Worm (Caenorhabditis elegans) whole organism, L3 larva: ENCODE results near the gene R11D1.4.

Source experiments
- ZK546.5 ChIP-seq: sonication (generic microtip); optimal IDR thresholded peaks from 2 replicates; lab custom pipeline; 2017; ENCODE audit warnings: missing biosample characterization, missing genetic modification characterization
- ceh-28 ChIP-seq: fragments of 150-350 bp; optimal IDR thresholded peaks from 2 replicates; lab custom pipeline; 2014; ENCODE audit warnings: missing biosample characterization, missing genetic modification reagents, missing genetic modification characterization
- ceh-9 ChIP-seq: sonication (generic microtip); optimal IDR thresholded peaks from 2 replicates; lab custom pipeline; 2018; ENCODE audit warnings: missing biosample characterization, missing genetic modification characterization
- elt-2 ChIP-seq: sonication (generic microtip); optimal IDR thresholded peaks from 2 replicates; lab custom pipeline; 2016; ENCODE audit warnings: missing genetic modification reagents, mild to moderate bottlenecking, missing genetic modification characterization, missing compliant biosample characterization
- elt-3 ChIP-seq, 3 experiments: fragments of 150-350 bp in 1 of 3; sonication (generic microtip) in 2 of 3; optimal IDR thresholded peaks; 2 replicates in 2 of 3; 4 replicates in 1 of 3; lab custom pipeline; 2014 to 2017; ENCODE audit warnings: missing biosample characterization in 3 of 3, missing genetic modification characterization in 3 of 3
- eor-1 ChIP-seq, 2 experiments: fragments of 150-350 bp; optimal IDR thresholded peaks; 2 replicates each; lab custom pipeline; 2014 to 2018; ENCODE audit warnings: missing biosample characterization in 2 of 2, missing genetic modification characterization in 2 of 2
- fkh-10 ChIP-seq: sonication (generic microtip); optimal IDR thresholded peaks from 2 replicates; lab custom pipeline; 2017; ENCODE audit warnings: missing biosample characterization, missing genetic modification reagents, missing genetic modification characterization
- fos-1 ChIP-seq: fragments of 150-350 bp; optimal IDR thresholded peaks from 2 replicates; lab custom pipeline; 2014; ENCODE audit warnings: missing biosample characterization, missing genetic modification characterization
- hmg-11 ChIP-seq: sonication (generic microtip); optimal IDR thresholded peaks from 2 replicates; lab custom pipeline; 2016; ENCODE audit warnings: missing genetic modification characterization, missing compliant biosample characterization
- jun-1 ChIP-seq: fragments of 150-350 bp; optimal IDR thresholded peaks from 2 replicates; lab custom pipeline; 2014; ENCODE audit warnings: missing biosample characterization, missing genetic modification reagents, missing genetic modification characterization
- lin-39 ChIP-seq: fragments of 150-350 bp; optimal IDR thresholded peaks from 2 replicates; lab custom pipeline; 2018; ENCODE audit warnings: missing biosample characterization, missing genetic modification reagents, missing genetic modification characterization
- lsy-12 ChIP-seq: sonication (generic microtip); optimal IDR thresholded peaks from 2 replicates; lab custom pipeline; 2016; ENCODE audit warnings: mild to moderate bottlenecking, missing genetic modification characterization, missing compliant biosample characterization
- mdl-1 ChIP-seq: fragments of 150-350 bp; optimal IDR thresholded peaks from 2 replicates; lab custom pipeline; 2014; ENCODE audit warnings: missing biosample characterization, missing genetic modification characterization
- nfya-1 ChIP-seq: sonication (generic microtip); optimal IDR thresholded peaks from 2 replicates; lab custom pipeline; 2017; ENCODE audit warnings: missing genetic modification characterization, mild to moderate bottlenecking, missing compliant biosample characterization, antibody characterized with exemption, moderate library complexity; ENCODE audit not compliant: insufficient read depth
- nhr-11 ChIP-seq: fragments of 150-350 bp; optimal IDR thresholded peaks from 2 replicates; lab custom pipeline; 2014; ENCODE audit warnings: missing biosample characterization, missing genetic modification characterization
- nhr-237 ChIP-seq: fragments of 150-350 bp; optimal IDR thresholded peaks from 2 replicates; lab custom pipeline; 2014; ENCODE audit warnings: missing biosample characterization, missing genetic modification characterization
- nhr-25 ChIP-seq: sonication (generic microtip); optimal IDR thresholded peaks from 2 replicates; lab custom pipeline; 2017; ENCODE audit warnings: missing biosample characterization, missing genetic modification characterization
- nhr-43 ChIP-seq: sonication (generic microtip); optimal IDR thresholded peaks from 2 replicates; lab custom pipeline; 2016; ENCODE audit warnings: mild to moderate bottlenecking, missing genetic modification characterization, missing compliant biosample characterization; ENCODE audit not compliant: poor library complexity, severe bottlenecking
- nhr-67 ChIP-seq: fragments of 150-350 bp; optimal IDR thresholded peaks from 2 replicates; lab custom pipeline; 2014; ENCODE audit warnings: missing biosample characterization, missing genetic modification characterization
- nhr-76 ChIP-seq: fragments of 150-350 bp; sonication (generic microtip); optimal IDR thresholded peaks from 5 replicates; lab custom pipeline; 2014; ENCODE audit warnings: missing biosample characterization, missing genetic modification characterization
- nhr-77 ChIP-seq: fragments of 150-350 bp; optimal IDR thresholded peaks from 2 replicates; lab custom pipeline; 2014; ENCODE audit warnings: missing biosample characterization, missing genetic modification characterization
- pha-4 ChIP-seq: fragments of 150-350 bp; optimal IDR thresholded peaks from 2 replicates; lab custom pipeline; 2014; ENCODE audit warnings: missing biosample characterization, missing genetic modification reagents, missing genetic modification characterization
- pqm-1 ChIP-seq: fragments of 150-350 bp; optimal IDR thresholded peaks from 2 replicates; lab custom pipeline; 2017; ENCODE audit warnings: missing biosample characterization, missing genetic modification characterization, inconsistent platforms
- sea-2 ChIP-seq: fragments of 150-350 bp; sonication (generic microtip); optimal IDR thresholded peaks from 4 replicates; lab custom pipeline; 2014; ENCODE audit warnings: missing biosample characterization, missing genetic modification reagents, missing genetic modification characterization
- skn-1 ChIP-seq: fragments of 150-350 bp; optimal IDR thresholded peaks from 2 replicates; lab custom pipeline; 2014; ENCODE audit warnings: missing biosample characterization, missing genetic modification characterization
- unc-62 ChIP-seq: fragments of 150-350 bp; sonication (generic microtip); optimal IDR thresholded peaks from 4 replicates; lab custom pipeline; 2014; ENCODE audit warnings: missing biosample characterization, missing genetic modification reagents, missing genetic modification characterization
- ztf-11 ChIP-seq: fragments of 150-350 bp; optimal IDR thresholded peaks from 2 replicates; lab custom pipeline; 2014; ENCODE audit warnings: missing biosample characterization, missing genetic modification characterization
- ztf-4 ChIP-seq: fragments of 150-350 bp; optimal IDR thresholded peaks from 2 replicates; lab custom pipeline; 2014; ENCODE audit warnings: missing biosample characterization, missing genetic modification characterization

The R11D1.4 gene

ce11 chrV:12744979-12745378 is 31.0 kb upstream of the R11D1.4 start, which contains the start of gene C15C8.7:
C15C8.7 (minus strand) TSS chrV:12745050.
- no peak for TF ChIP-seq elt-3 (tag; optimal IDR thresholded peaks at IDR 0.05; lab: Kevin White, UChicago)
- TF ChIP-seq elt-2 (tag; lab: Kevin White, UChicago), result peak; percentile 92
- TF ChIP-seq pqm-1 (tag; lab: Kevin White, UChicago), result peak; percentile 42

ce11 chrV:12743778-12744502 is 29.9 kb upstream of the R11D1.4 start:
- TF ChIP-seq ZK546.5 (tag; lab: Kevin White, UChicago), result no peak
- no peak for TF ChIP-seq lin-39
- peak; percentile 28 for TF ChIP-seq elt-2 (tag; lab: Kevin White, UChicago)
- TF ChIP-seq elt-3 (tag; optimal IDR thresholded peaks at IDR 0.05; lab: Kevin White, UChicago), result no peak
- TF ChIP-seq mdl-1 (tag; lab: Kevin White, UChicago), result no peak
- TF ChIP-seq, all 47 proteins: peak for 1

- no peak for TF ChIP-seq sea-2 (GFP tag; lab: Kevin White, UChicago)
- TF ChIP-seq nhr-25 (tag; lab: Kevin White, UChicago), result no peak
- no peak for TF ChIP-seq nfya-1
- TF ChIP-seq pha-4 (tag; lab: Kevin White, UChicago), result no peak
- TF ChIP-seq unc-62, result no peak
- no peak for TF ChIP-seq ztf-4
- no peak for TF ChIP-seq elt-3 (tag; optimal IDR thresholded peaks at IDR 0.05; lab: Kevin White, UChicago)
- peak; percentile 62 for TF ChIP-seq skn-1 (tag; lab: Kevin White, UChicago)
- peak; percentile 95 for TF ChIP-seq elt-2 (tag; lab: Kevin White, UChicago)
Observed at ce11 chrV:12741684-12742083, 27.7 kb upstream of the R11D1.4 start, which contains the start of gene hrg-7. hrg-7 (plus strand) TSS chrV:12742041.

- TF ChIP-seq mdl-1 (tag; lab: Kevin White, UChicago) (no peak), pha-4 (tag; lab: Kevin White, UChicago) (peak; percentile 19)
Observed at ce11 chrV:12736166-12736753, 22.2 kb upstream of the R11D1.4 start, which contains the start of gene cky-1. cky-1 (plus strand) TSS chrV:12736703.

- peak; percentile 79 for TF ChIP-seq elt-2 (tag; lab: Kevin White, UChicago)
- TF ChIP-seq nhr-11, result no peak
- peak; percentile 86 for TF ChIP-seq pqm-1 (tag; lab: Kevin White, UChicago)
- peak; percentile 12 for TF ChIP-seq pha-4 (tag; lab: Kevin White, UChicago)
- TF ChIP-seq eor-1 (tag; optimal IDR thresholded peaks at IDR 0.05; lab: Kevin White, UChicago), result no peak
- TF ChIP-seq ztf-11, result no peak
- TF ChIP-seq jun-1 (tag; lab: Kevin White, UChicago), result peak; percentile 54
- no peak for TF ChIP-seq hmg-11 (tag; lab: Kevin White, UChicago)
- TF ChIP-seq elt-3 (tag; optimal IDR thresholded peaks at IDR 0.05; lab: Kevin White, UChicago), result peak in 1 of 3 experiments; percentile 26
Observed at ce11 chrV:12733465-12734248, 19.6 kb upstream of the R11D1.4 start, which contains the start of the genes dhs-21 and xbx-9. dhs-21 (minus strand) TSS chrV:12733645. xbx-9 (plus strand) TSS chrV:12734198.

- TF ChIP-seq ceh-9, result no peak
- peak; percentile 87 for TF ChIP-seq elt-2 (tag; lab: Kevin White, UChicago)
- peak; percentile 77 for TF ChIP-seq pqm-1 (tag; lab: Kevin White, UChicago)
- peak; percentile 23 for TF ChIP-seq pha-4 (tag; lab: Kevin White, UChicago)
Observed at ce11 chrV:12732734-12733133, 18.7 kb upstream of the R11D1.4 start.

ce11 chrV:12729220-12729619 is 15.2 kb upstream of the R11D1.4 start, which contains the start of gene R11D1.10:
R11D1.10 (plus strand) TSS chrV:12729520.
- TF ChIP-seq lsy-12 (tag; lab: Kevin White, UChicago) (no peak), ceh-9 (no peak), fos-1 (tag; lab: Kevin White, UChicago) (no peak), nhr-77 (tag; lab: Kevin White, UChicago) (no peak), ceh-28 (no peak), fkh-10 (GFP tag; lab: Kevin White, UChicago) (no peak), mdl-1 (tag; lab: Kevin White, UChicago) (no peak), pqm-1 (tag; lab: Kevin White, UChicago) (no peak), nhr-237 (tag; lab: Kevin White, UChicago) (no peak), nfya-1 (no peak), nhr-43 (tag; lab: Kevin White, UChicago) (no peak), nhr-67 (no peak), nhr-76 (tag; lab: Kevin White, UChicago) (no peak)
